Worm (Caenorhabditis elegans) whole organism, early embryonic: Measurements from ENCODE around the gene Y105C5A.10.
"Not testable (repeated sequence)": the region's sequence is repeated elsewhere in the genome, so short reads cannot be mapped to it uniquely, and the experiment has no call there.

Experiments used
- ama-1 ChIP-seq: fragments of 150-350 bp; optimal IDR thresholded peaks from 2 replicates; lab custom pipeline; 2014
- ceh-13 ChIP-seq: fragments of 200-800 bp; sonication (Bioruptor generic); optimal IDR thresholded peaks from 2 replicates; lab custom pipeline; 2018; ENCODE audit warnings: mild to moderate bottlenecking, missing genetic modification characterization, missing compliant biosample characterization
- ceh-36 ChIP-seq: sonication (generic microtip); optimal IDR thresholded peaks from 2 replicates; lab custom pipeline; 2016; ENCODE audit warnings: missing genetic modification characterization, inconsistent platforms, missing compliant biosample characterization
- flt-1 ChIP-seq: fragments of 200-800 bp; sonication (Bioruptor generic); IDR thresholded peaks from 2 replicates; pipeline ENCODE4 v1.3.6; 2022; ENCODE audit warnings: missing genetic modification characterization, missing compliant biosample characterization
- hmbx-1 ChIP-seq: sonication (generic microtip); optimal IDR thresholded peaks from 2 replicates; lab custom pipeline; 2016; ENCODE audit warnings: mild to moderate bottlenecking, missing genetic modification characterization, missing compliant biosample characterization
- tbx-37 ChIP-seq: fragments of 200-800 bp; sonication (Bioruptor generic); conservative IDR thresholded peaks from 2 replicates; pipeline ENCODE4 v1.3.6; 2022; ENCODE audit warnings: missing genetic modification reagents, missing genetic modification characterization, missing compliant biosample characterization
- tra-4 ChIP-seq: sonication (generic microtip); optimal IDR thresholded peaks from 2 replicates; lab custom pipeline; 2017; ENCODE audit warnings: missing genetic modification characterization, missing compliant biosample characterization

ce11 chrIV:15641699-15642098 lies 6.1 kb downstream of the Y105C5A.10 start, which contains the start of gene Y105C5A.12:
- not testable (repeated sequence) for TF ChIP-seq tra-4 (tag; lab: Kevin White, UChicago); flt-1 (GFP tag; lab: Robert Waterston, UW); ceh-36 (tag; lab: Kevin White, UChicago); ama-1 (lab: Kevin White, UChicago); tbx-37; ceh-13 (GFP tag; lab: Kevin White, UChicago); hmbx-1 (tag; lab: Kevin White, UChicago)
